Fruit fly (Drosophila melanogaster) whole organism, embryonic: Measurements from ENCODE around the gene Acp76A.

Experiments used
- CG10431 ChIP-seq: fragments of 200-800 bp; sonication (Bioruptor generic); optimal IDR thresholded peaks from 3 replicates; lab custom pipeline; 2018; ENCODE audit warnings: missing biosample characterization, mild to moderate bottlenecking, missing genetic modification characterization
- CG11723 ChIP-seq: fragments of 200-800 bp; sonication (Bioruptor generic); optimal IDR thresholded peaks from 2 replicates; lab custom pipeline; 2017; ENCODE audit warnings: missing biosample characterization, mild to moderate bottlenecking, missing genetic modification characterization
- CG13296 ChIP-seq: fragments of 200-800 bp; sonication (Bioruptor generic); optimal IDR thresholded peaks from 3 replicates; lab custom pipeline; 2018; ENCODE audit warnings: missing biosample characterization, mild to moderate bottlenecking, missing genetic modification characterization
- CG13894 ChIP-seq: fragments of 200-800 bp; sonication (Bioruptor generic); optimal IDR thresholded peaks from 3 replicates; lab custom pipeline; 2018; ENCODE audit warnings: missing biosample characterization, mild to moderate bottlenecking, missing genetic modification characterization, moderate library complexity
- CG15514 ChIP-seq: fragments of 200-800 bp; sonication (Bioruptor generic); optimal IDR thresholded peaks from 3 replicates; lab custom pipeline; 2017; ENCODE audit warnings: missing biosample characterization, missing genetic modification characterization, mild to moderate bottlenecking, moderate library complexity, missing genetic modification reagents
- CG16815 ChIP-seq: fragments of 200-800 bp; sonication (Bioruptor generic); optimal IDR thresholded peaks from 3 replicates; lab custom pipeline; 2017; ENCODE audit warnings: missing biosample characterization, mild to moderate bottlenecking, missing genetic modification characterization
- CG16863 ChIP-seq: fragments of 200-800 bp; sonication (Bioruptor generic); optimal IDR thresholded peaks from 3 replicates; lab custom pipeline; 2016; ENCODE audit warnings: missing biosample characterization, missing genetic modification characterization
- CG18262 ChIP-seq: fragments of 200-800 bp; optimal IDR thresholded peaks from 3 replicates; lab custom pipeline; 2019; ENCODE audit warnings: missing biosample characterization, mild to moderate bottlenecking, missing genetic modification characterization, moderate library complexity
- CG18476 ChIP-seq: fragments of 200-800 bp; sonication (Bioruptor generic); optimal IDR thresholded peaks from 2 replicates; lab custom pipeline; 2016; ENCODE audit warnings: missing biosample characterization, mild to moderate bottlenecking, missing genetic modification characterization
- CG31365 ChIP-seq: fragments of 200-800 bp; sonication (Bioruptor generic); optimal IDR thresholded peaks from 2 replicates; lab custom pipeline; 2018; ENCODE audit warnings: missing biosample characterization, mild to moderate bottlenecking, missing genetic modification characterization
- CG3407 ChIP-seq: fragments of 200-800 bp; sonication (Bioruptor generic); optimal IDR thresholded peaks from 2 replicates; lab custom pipeline; 2018; ENCODE audit warnings: missing biosample characterization, mild to moderate bottlenecking, missing genetic modification characterization
- CG4328 ChIP-seq: fragments of 200-800 bp; sonication (Bioruptor generic); optimal IDR thresholded peaks from 3 replicates; lab custom pipeline; 2017; ENCODE audit warnings: missing biosample characterization, missing genetic modification reagents, missing genetic modification characterization
- CG4424 ChIP-seq: fragments of 200-800 bp; sonication (Bioruptor generic); optimal IDR thresholded peaks from 3 replicates; lab custom pipeline; 2016; ENCODE audit warnings: missing biosample characterization, missing genetic modification characterization
- CG6765 ChIP-seq: fragments of 200-800 bp; sonication (Bioruptor generic); optimal IDR thresholded peaks from 3 replicates; lab custom pipeline; 2017; ENCODE audit warnings: missing biosample characterization, mild to moderate bottlenecking, missing genetic modification characterization
- CG8388 ChIP-seq: fragments of 200-800 bp; sonication (Bioruptor generic); optimal IDR thresholded peaks from 2 replicates; lab custom pipeline; 2019; ENCODE audit warnings: missing biosample characterization, mild to moderate bottlenecking, missing genetic modification characterization, moderate library complexity
- CHES-1-like ChIP-seq: fragments of 200-800 bp; sonication (Bioruptor generic); optimal IDR thresholded peaks from 2 replicates; lab custom pipeline; 2016; ENCODE audit warnings: missing biosample characterization, missing genetic modification characterization
- D ChIP-seq, 2 experiments: fragments of 200-800 bp in 1 of 2; fragments of >200 bp in 1 of 2; sonication (Bioruptor generic) in 1 of 2; optimal IDR thresholded peaks; 2 replicates in 1 of 2; 3 replicates in 1 of 2; lab custom pipeline; 2017; ENCODE audit warnings: mild to moderate bottlenecking in 1 of 2, missing biosample characterization in 1 of 2, missing genetic modification characterization in 1 of 2, missing genetic modification reagents in 1 of 2
- Dll ChIP-seq: fragments of 200-800 bp; sonication (Bioruptor generic); IDR thresholded peaks from 4 replicates; pipeline ENCODE4 v1.3.6; 2022; ENCODE audit warnings: missing biosample characterization, missing genetic modification characterization; ENCODE audit not compliant: partially characterized antibody
- Doc2 ChIP-seq: fragments of 200-800 bp; sonication (Bioruptor generic); IDR thresholded peaks from 2 replicates; pipeline ENCODE4 v1.3.6; 2022; ENCODE audit warnings: missing biosample characterization, missing genetic modification characterization
- Doc3 ChIP-seq: fragments of 200-800 bp; sonication (Bioruptor generic); IDR thresholded peaks from 3 replicates; pipeline ENCODE4 v1.3.6; 2022; ENCODE audit warnings: missing biosample characterization, missing genetic modification characterization; ENCODE audit not compliant: partially characterized antibody
- Dp ChIP-seq: fragments of 200-800 bp; sonication (Bioruptor generic); optimal IDR thresholded peaks from 2 replicates; lab custom pipeline; 2018; ENCODE audit warnings: missing biosample characterization, mild to moderate bottlenecking, missing genetic modification characterization, moderate library complexity
- Drgx ChIP-seq: fragments of 200-800 bp; sonication (Bioruptor generic); IDR thresholded peaks from 2 replicates; pipeline ENCODE4 v1.3.6; 2022; ENCODE audit warnings: missing biosample characterization, missing genetic modification characterization
- H2.0 ChIP-seq: fragments of 200-800 bp; sonication (Bioruptor generic); IDR thresholded peaks from 2 replicates; pipeline ENCODE4 v1.3.6; 2022; ENCODE audit warnings: missing biosample characterization, missing genetic modification characterization
- Hr78 ChIP-seq, 2 experiments: fragments of 200-800 bp in 1 of 2; fragments of >200 bp in 1 of 2; sonication (Bioruptor generic) in 1 of 2; optimal IDR thresholded peaks; 2 replicates each; lab custom pipeline; 2017 to 2019; ENCODE audit warnings: missing biosample characterization in 2 of 2, missing genetic modification characterization in 2 of 2, mild to moderate bottlenecking in 1 of 2, moderate library complexity in 1 of 2
- Kr ChIP-seq: fragments of 200-800 bp; sonication (Bioruptor generic); optimal IDR thresholded peaks from 2 replicates; lab custom pipeline; 2017; ENCODE audit warnings: missing biosample characterization, mild to moderate bottlenecking, missing genetic modification characterization
- Myb ChIP-seq: fragments of 200-800 bp; sonication (Bioruptor generic); optimal IDR thresholded peaks from 2 replicates; lab custom pipeline; 2016; ENCODE audit warnings: missing biosample characterization, missing genetic modification characterization
- Nf-YB ChIP-seq: fragments of 200-800 bp; sonication (Bioruptor generic); optimal IDR thresholded peaks from 3 replicates; lab custom pipeline; 2019; ENCODE audit warnings: missing biosample characterization, mild to moderate bottlenecking, missing genetic modification characterization, moderate library complexity
- Nf-YC ChIP-seq: fragments of 200-800 bp; optimal IDR thresholded peaks from 3 replicates; lab custom pipeline; 2019; ENCODE audit warnings: missing biosample characterization, mild to moderate bottlenecking, missing genetic modification characterization, moderate library complexity
- Opbp ChIP-seq: fragments of 200-800 bp; sonication (Bioruptor generic); IDR thresholded peaks from 3 replicates; pipeline ENCODE4 v1.3.6; 2022; ENCODE audit warnings: missing biosample characterization, missing genetic modification characterization; ENCODE audit not compliant: partially characterized antibody
- Side ChIP-seq: fragments of 200-800 bp; sonication (Bioruptor generic); optimal IDR thresholded peaks from 2 replicates; lab custom pipeline; 2016; ENCODE audit warnings: missing biosample characterization, missing genetic modification characterization
- Sin3A ChIP-seq: fragments of >200 bp; optimal IDR thresholded peaks from 2 replicates; lab custom pipeline; 2018
- Taf1 ChIP-seq: fragments of 200-800 bp; sonication (Bioruptor generic); IDR thresholded peaks from 2 replicates; pipeline ENCODE4 v1.3.6; 2022; ENCODE audit warnings: missing biosample characterization, missing genetic modification characterization
- abd-A ChIP-seq: fragments of 200-800 bp; sonication (Bioruptor generic); optimal IDR thresholded peaks from 3 replicates; lab custom pipeline; 2019; ENCODE audit warnings: missing biosample characterization, mild to moderate bottlenecking, missing genetic modification characterization, moderate library complexity
- ase ChIP-seq: fragments of 200-800 bp; sonication (Bioruptor generic); IDR thresholded peaks from 3 replicates; pipeline ENCODE4 v1.3.6; 2022; ENCODE audit warnings: missing biosample characterization, missing genetic modification characterization
- bbx ChIP-seq: fragments of 200-800 bp; sonication (Bioruptor generic); IDR thresholded peaks from 2 replicates; pipeline ENCODE4 v1.3.6; 2022; ENCODE audit warnings: missing biosample characterization, missing genetic modification characterization; ENCODE audit not compliant: partially characterized antibody
- caup ChIP-seq: fragments of 200-800 bp; sonication (Bioruptor generic); optimal IDR thresholded peaks from 3 replicates; lab custom pipeline; 2017; ENCODE audit warnings: missing biosample characterization, mild to moderate bottlenecking, missing genetic modification characterization, moderate library complexity; ENCODE audit not compliant: severe bottlenecking
- dati ChIP-seq: fragments of 200-800 bp; sonication (Bioruptor generic); IDR thresholded peaks from 2 replicates; pipeline ENCODE4 v1.3.6; 2022; ENCODE audit warnings: missing biosample characterization, missing genetic modification characterization
- eve ChIP-seq, 2 experiments: fragments of >200 bp; optimal IDR thresholded peaks; 2 replicates each; lab custom pipeline; 2017; ENCODE audit warnings: missing biosample characterization in 2 of 2, missing genetic modification characterization in 2 of 2
- fru ChIP-seq: fragments of >200 bp; optimal IDR thresholded peaks from 2 replicates; lab custom pipeline; 2017
- gce ChIP-seq: fragments of 200-800 bp; sonication (Bioruptor generic); IDR thresholded peaks from 3 replicates; pipeline ENCODE4 v1.3.6; 2022; ENCODE audit warnings: missing biosample characterization, missing genetic modification characterization
- inv ChIP-seq: fragments of 200-800 bp; sonication (Bioruptor generic); IDR thresholded peaks from 2 replicates; pipeline ENCODE4 v1.3.6; 2022; ENCODE audit warnings: missing biosample characterization, missing genetic modification characterization; ENCODE audit not compliant: partially characterized antibody
- ken ChIP-seq: fragments of 200-800 bp; sonication (Bioruptor generic); IDR thresholded peaks from 3 replicates; pipeline ENCODE4 v1.3.6; 2022; ENCODE audit warnings: missing biosample characterization, missing genetic modification characterization
- lmd ChIP-seq: fragments of 200-800 bp; sonication (Bioruptor generic); IDR thresholded peaks from 2 replicates; pipeline ENCODE4 v1.3.6; 2022; ENCODE audit warnings: missing biosample characterization, missing genetic modification characterization
- luna ChIP-seq: fragments of 200-800 bp; sonication (Bioruptor generic); optimal IDR thresholded peaks from 2 replicates; lab custom pipeline; 2016; ENCODE audit warnings: missing biosample characterization, missing genetic modification characterization
- mirr ChIP-seq: fragments of 200-800 bp; sonication (Bioruptor generic); optimal IDR thresholded peaks from 3 replicates; lab custom pipeline; 2018; ENCODE audit warnings: missing biosample characterization, mild to moderate bottlenecking, missing genetic modification characterization
- ro ChIP-seq: fragments of 200-800 bp; sonication (Bioruptor generic); IDR thresholded peaks from 2 replicates; pipeline ENCODE4 v1.3.6; 2022; ENCODE audit warnings: missing biosample characterization, missing genetic modification characterization
- salm ChIP-seq: fragments of 200-800 bp; sonication (Bioruptor generic); optimal IDR thresholded peaks from 2 replicates; lab custom pipeline; 2018; ENCODE audit warnings: missing biosample characterization, mild to moderate bottlenecking, missing genetic modification characterization
- shn ChIP-seq: fragments of 200-800 bp; sonication (Bioruptor generic); optimal IDR thresholded peaks from 3 replicates; lab custom pipeline; 2016; ENCODE audit warnings: missing biosample characterization, missing genetic modification characterization
- tgo ChIP-seq: fragments of 200-800 bp; sonication (Bioruptor generic); IDR thresholded peaks from 3 replicates; pipeline ENCODE4 v1.3.6; 2022; ENCODE audit warnings: missing biosample characterization, missing genetic modification characterization
- tio ChIP-seq: fragments of 200-800 bp; sonication (Bioruptor generic); optimal IDR thresholded peaks from 2 replicates; lab custom pipeline; 2017; ENCODE audit warnings: missing biosample characterization, missing genetic modification characterization, inconsistent platforms
- unpg ChIP-seq: fragments of 200-800 bp; sonication (Bioruptor generic); optimal IDR thresholded peaks from 3 replicates; lab custom pipeline; 2018; ENCODE audit warnings: missing biosample characterization, mild to moderate bottlenecking, missing genetic modification characterization, moderate library complexity

Acp76A gene

dm6 chr3L:19040155-19040644 lies 11.6 kb downstream of the Acp76A start (continued):
- no peak for TF ChIP-seq bbx (GFP tag; lab: Robert Waterston, UW)
- TF ChIP-seq CG18476 (GFP tag; lab: Kevin White, UChicago): no peak
- no peak for TF ChIP-seq CG31365 (tag; lab: Kevin White, UChicago)
- TF ChIP-seq H2.0: no peak
- TF ChIP-seq CG16815 (GFP tag; lab: Kevin White, UChicago): no peak
- no peak for TF ChIP-seq Myb (GFP tag; lab: Kevin White, UChicago)
- no peak for TF ChIP-seq CG16863 (GFP tag; lab: Kevin White, UChicago)
- TF ChIP-seq CG11723 (GFP tag; lab: Kevin White, UChicago): peak; percentile 32
- no peak for TF ChIP-seq CG4328 (GFP tag; lab: Kevin White, UChicago)
- TF ChIP-seq lmd (GFP tag; lab: Robert Waterston, UW): no peak
- TF ChIP-seq CG13296 (GFP tag; lab: Kevin White, UChicago): no peak
- no peak for TF ChIP-seq Sin3A
- no peak for TF ChIP-seq eve (GFP tag; optimal IDR thresholded peaks at IDR 0.05; lab: Kevin White, UChicago)
- TF ChIP-seq CG13894 (tag; lab: Kevin White, UChicago): no peak
- TF ChIP-seq inv (GFP tag; lab: Robert Waterston, UW): no peak
- TF ChIP-seq Kr: peak; percentile 81
- TF ChIP-seq Hr78 (GFP tag; optimal IDR thresholded peaks at IDR 0.05; lab: Kevin White, UChicago): peak in 1 of 2 experiments; percentile 67
- TF ChIP-seq CG4424 (GFP tag; lab: Kevin White, UChicago): no peak
- no peak for TF ChIP-seq Nf-YB (GFP tag; lab: Kevin White, UChicago)
- TF ChIP-seq tio (GFP tag; lab: Kevin White, UChicago): no peak
- no peak for TF ChIP-seq Doc3
- no peak for TF ChIP-seq ro (GFP tag; lab: Robert Waterston, UW)
- TF ChIP-seq Opbp (GFP tag; lab: Robert Waterston, UW): no peak
- peak; percentile 51 for TF ChIP-seq caup (GFP tag; lab: Kevin White, UChicago)
- TF ChIP-seq gce (GFP tag; lab: Robert Waterston, UW): no peak
- no peak for TF ChIP-seq luna
- TF ChIP-seq CG6765: no peak
- peak; percentile 30 for TF ChIP-seq CG3407
- TF ChIP-seq tgo (GFP tag; lab: Robert Waterston, UW): no peak
- TF ChIP-seq ase: no peak
- no peak for TF ChIP-seq CG8388 (GFP tag; lab: Kevin White, UChicago)
- TF ChIP-seq shn: no peak
- peak; percentile 94 for TF ChIP-seq mirr (GFP tag; lab: Kevin White, UChicago)
- TF ChIP-seq ken: no peak
- no peak for TF ChIP-seq Drgx
- TF ChIP-seq CHES-1-like: no peak
- no peak for TF ChIP-seq abd-A
- no peak for TF ChIP-seq D (optimal IDR thresholded peaks at IDR 0.05; lab: Kevin White, UChicago)
- TF ChIP-seq D (GFP tag; optimal IDR thresholded peaks at IDR 0.05; lab: Kevin White, UChicago): no peak
- peak; percentile 18 for TF ChIP-seq CG15514 (GFP tag; lab: Kevin White, UChicago)
- TF ChIP-seq Side (GFP tag; lab: Kevin White, UChicago): peak; percentile 5
- TF ChIP-seq Taf1 (GFP tag; lab: Robert Waterston, UW): no peak
- TF ChIP-seq CG10431 (GFP tag; lab: Kevin White, UChicago): peak; percentile 60
- no peak for TF ChIP-seq Nf-YC (tag; lab: Kevin White, UChicago)
- TF ChIP-seq Doc2: no peak
- TF ChIP-seq fru (lab: Kevin White, UChicago): no peak
- TF ChIP-seq CG18262 (tag; lab: Kevin White, UChicago): peak; percentile 14
- no peak for TF ChIP-seq dati (GFP tag; lab: Robert Waterston, UW)
- TF ChIP-seq unpg: peak; percentile 33
- TF ChIP-seq Dll (GFP tag; lab: Robert Waterston, UW): no peak
- no peak for TF ChIP-seq Dp
- TF ChIP-seq salm (tag; lab: Kevin White, UChicago): no peak
